Worm (Caenorhabditis elegans) whole organism, L3 larva: ENCODE results near the gene lon-2.

Source experiments
- R02D3.7 ChIP-seq: fragments of 150-350 bp; optimal IDR thresholded peaks from 2 replicates; lab custom pipeline; 2014; ENCODE audit warnings: missing biosample characterization, missing genetic modification characterization
- ZK546.5 ChIP-seq: sonication (generic microtip); optimal IDR thresholded peaks from 2 replicates; lab custom pipeline; 2017; ENCODE audit warnings: missing biosample characterization, missing genetic modification characterization
- aly-2 ChIP-seq: fragments of 150-350 bp; optimal IDR thresholded peaks from 2 replicates; lab custom pipeline; 2014; ENCODE audit warnings: missing biosample characterization, missing genetic modification characterization
- ama-1 ChIP-seq: fragments of 150-350 bp; optimal IDR thresholded peaks from 2 replicates; lab custom pipeline; 2018
- ceh-16 ChIP-seq: sonication (generic microtip); optimal IDR thresholded peaks from 2 replicates; lab custom pipeline; 2017; ENCODE audit warnings: missing biosample characterization, missing genetic modification characterization
- ceh-28 ChIP-seq: fragments of 150-350 bp; optimal IDR thresholded peaks from 2 replicates; lab custom pipeline; 2014; ENCODE audit warnings: missing biosample characterization, missing genetic modification reagents, missing genetic modification characterization
- ceh-82 ChIP-seq: fragments of 150-350 bp; optimal IDR thresholded peaks from 2 replicates; lab custom pipeline; 2014; ENCODE audit warnings: missing biosample characterization, missing genetic modification characterization
- ceh-9 ChIP-seq: sonication (generic microtip); optimal IDR thresholded peaks from 2 replicates; lab custom pipeline; 2018; ENCODE audit warnings: missing biosample characterization, missing genetic modification characterization
- daf-12 ChIP-seq: fragments of 150-350 bp; optimal IDR thresholded peaks from 2 replicates; lab custom pipeline; 2014; ENCODE audit warnings: missing biosample characterization, missing genetic modification reagents, missing genetic modification characterization
- egl-27 ChIP-seq: sonication (generic microtip); optimal IDR thresholded peaks from 4 replicates; lab custom pipeline; 2017; ENCODE audit warnings: missing biosample characterization, missing genetic modification reagents, missing genetic modification characterization
- egl-5 ChIP-seq: fragments of 150-350 bp; optimal IDR thresholded peaks from 2 replicates; lab custom pipeline; 2017; ENCODE audit warnings: missing biosample characterization, missing genetic modification reagents, missing genetic modification characterization, inconsistent platforms
- elt-1 ChIP-seq: fragments of 150-350 bp; optimal IDR thresholded peaks from 2 replicates; lab custom pipeline; 2014; ENCODE audit warnings: missing biosample characterization, missing genetic modification characterization
- elt-2 ChIP-seq: sonication (generic microtip); optimal IDR thresholded peaks from 2 replicates; lab custom pipeline; 2016; ENCODE audit warnings: missing genetic modification reagents, mild to moderate bottlenecking, missing genetic modification characterization, missing compliant biosample characterization
- elt-3 ChIP-seq, 3 experiments: fragments of 150-350 bp in 1 of 3; sonication (generic microtip) in 2 of 3; optimal IDR thresholded peaks; 2 replicates in 2 of 3; 4 replicates in 1 of 3; lab custom pipeline; 2014 to 2017; ENCODE audit warnings: missing biosample characterization in 3 of 3, missing genetic modification characterization in 3 of 3
- eor-1 ChIP-seq, 2 experiments: fragments of 150-350 bp; optimal IDR thresholded peaks; 2 replicates each; lab custom pipeline; 2014 to 2018; ENCODE audit warnings: missing biosample characterization in 2 of 2, missing genetic modification characterization in 2 of 2
- fkh-10 ChIP-seq: sonication (generic microtip); optimal IDR thresholded peaks from 2 replicates; lab custom pipeline; 2017; ENCODE audit warnings: missing biosample characterization, missing genetic modification reagents, missing genetic modification characterization
- fkh-2 ChIP-seq: fragments of 150-350 bp; optimal IDR thresholded peaks from 2 replicates; lab custom pipeline; 2014; ENCODE audit warnings: missing biosample characterization, missing genetic modification reagents, missing genetic modification characterization
- fos-1 ChIP-seq: fragments of 150-350 bp; optimal IDR thresholded peaks from 2 replicates; lab custom pipeline; 2014; ENCODE audit warnings: missing biosample characterization, missing genetic modification characterization
- hmg-11 ChIP-seq: sonication (generic microtip); optimal IDR thresholded peaks from 2 replicates; lab custom pipeline; 2016; ENCODE audit warnings: missing genetic modification characterization, missing compliant biosample characterization
- jun-1 ChIP-seq: fragments of 150-350 bp; optimal IDR thresholded peaks from 2 replicates; lab custom pipeline; 2014; ENCODE audit warnings: missing biosample characterization, missing genetic modification reagents, missing genetic modification characterization
- lin-15B ChIP-seq: fragments of 150-350 bp; optimal IDR thresholded peaks from 2 replicates; lab custom pipeline; 2014; ENCODE audit warnings: missing biosample characterization, missing genetic modification characterization
- lin-39 ChIP-seq: fragments of 150-350 bp; optimal IDR thresholded peaks from 2 replicates; lab custom pipeline; 2018; ENCODE audit warnings: missing biosample characterization, missing genetic modification reagents, missing genetic modification characterization
- lsy-12 ChIP-seq: sonication (generic microtip); optimal IDR thresholded peaks from 2 replicates; lab custom pipeline; 2016; ENCODE audit warnings: mild to moderate bottlenecking, missing genetic modification characterization, missing compliant biosample characterization
- mdl-1 ChIP-seq: fragments of 150-350 bp; optimal IDR thresholded peaks from 2 replicates; lab custom pipeline; 2014; ENCODE audit warnings: missing biosample characterization, missing genetic modification characterization
- mml-1 ChIP-seq: fragments of 150-350 bp; sonication (generic microtip); optimal IDR thresholded peaks from 3 replicates; lab custom pipeline; 2014; ENCODE audit warnings: missing biosample characterization, missing genetic modification characterization
- nfya-1 ChIP-seq: sonication (generic microtip); optimal IDR thresholded peaks from 2 replicates; lab custom pipeline; 2017; ENCODE audit warnings: missing genetic modification characterization, mild to moderate bottlenecking, missing compliant biosample characterization, antibody characterized with exemption, moderate library complexity; ENCODE audit not compliant: insufficient read depth
- nhr-11 ChIP-seq: fragments of 150-350 bp; optimal IDR thresholded peaks from 2 replicates; lab custom pipeline; 2014; ENCODE audit warnings: missing biosample characterization, missing genetic modification characterization
- nhr-12 ChIP-seq: fragments of 150-350 bp; optimal IDR thresholded peaks from 2 replicates; lab custom pipeline; 2014; ENCODE audit warnings: missing biosample characterization, missing genetic modification characterization
- nhr-23 ChIP-seq: fragments of 150-350 bp; optimal IDR thresholded peaks from 2 replicates; lab custom pipeline; 2014; ENCODE audit warnings: missing biosample characterization, missing genetic modification reagents, missing genetic modification characterization
- nhr-237 ChIP-seq: fragments of 150-350 bp; optimal IDR thresholded peaks from 2 replicates; lab custom pipeline; 2014; ENCODE audit warnings: missing biosample characterization, missing genetic modification characterization
- nhr-25 ChIP-seq: sonication (generic microtip); optimal IDR thresholded peaks from 2 replicates; lab custom pipeline; 2017; ENCODE audit warnings: missing biosample characterization, missing genetic modification characterization
- nhr-28 ChIP-seq: fragments of 150-350 bp; optimal IDR thresholded peaks from 2 replicates; lab custom pipeline; 2014; ENCODE audit warnings: missing biosample characterization, missing genetic modification characterization
- nhr-43 ChIP-seq: sonication (generic microtip); optimal IDR thresholded peaks from 2 replicates; lab custom pipeline; 2016; ENCODE audit warnings: mild to moderate bottlenecking, missing genetic modification characterization, missing compliant biosample characterization; ENCODE audit not compliant: poor library complexity, severe bottlenecking
- nhr-67 ChIP-seq: fragments of 150-350 bp; optimal IDR thresholded peaks from 2 replicates; lab custom pipeline; 2014; ENCODE audit warnings: missing biosample characterization, missing genetic modification characterization
- nhr-76 ChIP-seq: fragments of 150-350 bp; sonication (generic microtip); optimal IDR thresholded peaks from 5 replicates; lab custom pipeline; 2014; ENCODE audit warnings: missing biosample characterization, missing genetic modification characterization
- nhr-77 ChIP-seq: fragments of 150-350 bp; optimal IDR thresholded peaks from 2 replicates; lab custom pipeline; 2014; ENCODE audit warnings: missing biosample characterization, missing genetic modification characterization
- pha-4 ChIP-seq: fragments of 150-350 bp; optimal IDR thresholded peaks from 2 replicates; lab custom pipeline; 2014; ENCODE audit warnings: missing biosample characterization, missing genetic modification reagents, missing genetic modification characterization
- pqm-1 ChIP-seq: fragments of 150-350 bp; optimal IDR thresholded peaks from 2 replicates; lab custom pipeline; 2017; ENCODE audit warnings: missing biosample characterization, missing genetic modification characterization, inconsistent platforms
- sea-2 ChIP-seq: fragments of 150-350 bp; sonication (generic microtip); optimal IDR thresholded peaks from 4 replicates; lab custom pipeline; 2014; ENCODE audit warnings: missing biosample characterization, missing genetic modification reagents, missing genetic modification characterization
- skn-1 ChIP-seq: fragments of 150-350 bp; optimal IDR thresholded peaks from 2 replicates; lab custom pipeline; 2014; ENCODE audit warnings: missing biosample characterization, missing genetic modification characterization
- snpc-4 ChIP-seq: fragments of 150-350 bp; optimal IDR thresholded peaks from 2 replicates; lab custom pipeline; 2014; ENCODE audit warnings: missing biosample characterization, missing genetic modification characterization
- tbx-2 ChIP-seq: sonication (generic microtip); optimal IDR thresholded peaks from 2 replicates; lab custom pipeline; 2016; ENCODE audit warnings: mild to moderate bottlenecking, missing genetic modification characterization, missing compliant biosample characterization
- unc-39 ChIP-seq: sonication (generic microtip); optimal IDR thresholded peaks from 4 replicates; lab custom pipeline; 2017; ENCODE audit warnings: missing biosample characterization, missing genetic modification characterization
- unc-62 ChIP-seq: fragments of 150-350 bp; sonication (generic microtip); optimal IDR thresholded peaks from 4 replicates; lab custom pipeline; 2014; ENCODE audit warnings: missing biosample characterization, missing genetic modification reagents, missing genetic modification characterization
- zag-1 ChIP-seq: fragments of 150-350 bp; optimal IDR thresholded peaks from 2 replicates; lab custom pipeline; 2014; ENCODE audit warnings: missing biosample characterization, missing genetic modification characterization
- ztf-11 ChIP-seq: fragments of 150-350 bp; optimal IDR thresholded peaks from 2 replicates; lab custom pipeline; 2014; ENCODE audit warnings: missing biosample characterization, missing genetic modification characterization
- ztf-4 ChIP-seq: fragments of 150-350 bp; optimal IDR thresholded peaks from 2 replicates; lab custom pipeline; 2014; ENCODE audit warnings: missing biosample characterization, missing genetic modification characterization

Gene lon-2

DNA sequence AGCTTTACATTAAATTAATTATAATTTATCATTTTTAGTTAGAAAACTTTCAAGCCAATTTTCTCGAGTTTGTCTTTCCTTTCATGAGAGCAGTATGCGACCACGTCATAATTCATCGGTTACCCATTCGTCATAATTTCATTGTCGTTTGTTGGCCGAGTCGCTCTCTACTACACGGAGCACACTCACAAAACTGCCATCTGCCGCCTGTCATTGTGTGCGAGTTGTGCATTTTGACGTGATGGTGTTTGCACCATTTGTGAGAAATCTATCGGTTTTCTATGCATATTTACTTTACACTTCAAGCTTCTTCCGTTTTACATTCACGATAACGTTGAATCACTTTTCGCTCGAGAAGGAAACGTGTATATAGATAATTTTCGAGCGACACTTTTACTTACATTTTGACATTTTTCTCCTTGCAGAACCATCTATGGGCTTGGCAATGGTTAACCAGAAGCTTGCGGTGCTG lies 42.1 kb downstream of the lon-2 start, which contains the start of gene dhhc-10:
Gene dhhc-10, plus strand, starts transcription at position 422 of the 472 bp plus-strand sequence.
- peak; percentile 5 for TF ChIP-seq lin-39 (tag; lab: Kevin White, UChicago)
- TF ChIP-seq ceh-9 (tag; lab: Kevin White, UChicago): no peak
- no peak for TF ChIP-seq nhr-28 (tag; lab: Kevin White, UChicago)
- TF ChIP-seq sea-2 (GFP tag; lab: Kevin White, UChicago): no peak
- TF ChIP-seq mml-1 (tag; lab: Kevin White, UChicago): no peak
- TF ChIP-seq fos-1 (tag; lab: Kevin White, UChicago): no peak
- peak; percentile 32 for TF ChIP-seq lsy-12 (tag; lab: Kevin White, UChicago)
- peak; percentile 62 for TF ChIP-seq pqm-1 (tag; lab: Kevin White, UChicago)
- TF ChIP-seq nhr-237 (tag; lab: Kevin White, UChicago): no peak
- no peak for TF ChIP-seq nhr-67 (tag; lab: Kevin White, UChicago)
- no peak for TF ChIP-seq unc-62 (GFP tag; lab: Kevin White, UChicago)
- TF ChIP-seq R02D3.7: no peak
- TF ChIP-seq aly-2 (tag; lab: Kevin White, UChicago): no peak
- peak; percentile 17 for TF ChIP-seq hmg-11
- no peak for TF ChIP-seq ama-1 (lab: Kevin White, UChicago)
- no peak for TF ChIP-seq nhr-25
- peak; percentile 27 for TF ChIP-seq snpc-4
- TF ChIP-seq nhr-23 (tag; lab: Kevin White, UChicago): no peak
- TF ChIP-seq ZK546.5 (tag; lab: Kevin White, UChicago): no peak
- no peak for TF ChIP-seq mdl-1
- no peak for TF ChIP-seq fkh-2 (tag; lab: Kevin White, UChicago)
- TF ChIP-seq nhr-11 (tag; lab: Kevin White, UChicago): no peak
- peak; percentile 41 for TF ChIP-seq lin-15B
- TF ChIP-seq elt-2 (tag; lab: Kevin White, UChicago): peak; percentile 88
- TF ChIP-seq ztf-11 (tag; lab: Kevin White, UChicago): no peak
- no peak for TF ChIP-seq unc-39 (tag; lab: Kevin White, UChicago)
- TF ChIP-seq nhr-43: peak; percentile 3
- no peak for TF ChIP-seq egl-5 (tag; lab: Kevin White, UChicago)
- no peak for TF ChIP-seq elt-3 (tag; optimal IDR thresholded peaks at IDR 0.05; lab: Kevin White, UChicago)
- TF ChIP-seq tbx-2: no peak
- no peak for TF ChIP-seq ceh-28
- TF ChIP-seq ztf-4 (tag; lab: Kevin White, UChicago): no peak
- TF ChIP-seq jun-1 (tag; lab: Kevin White, UChicago): peak; percentile 61
- no peak for TF ChIP-seq nhr-12
- TF ChIP-seq nfya-1 (tag; lab: Kevin White, UChicago): peak; percentile 48
- TF ChIP-seq ceh-82 (tag; lab: Kevin White, UChicago): no peak
- TF ChIP-seq pha-4 (tag; lab: Kevin White, UChicago): peak; percentile 93
- no peak for TF ChIP-seq daf-12
- no peak for TF ChIP-seq nhr-77
- TF ChIP-seq elt-1 (tag; lab: Kevin White, UChicago): no peak
- TF ChIP-seq eor-1 (tag; optimal IDR thresholded peaks at IDR 0.05; lab: Kevin White, UChicago): no peak
- no peak for TF ChIP-seq fkh-10 (GFP tag; lab: Kevin White, UChicago)
- TF ChIP-seq ceh-16 (tag; lab: Kevin White, UChicago): no peak
- no peak for TF ChIP-seq zag-1 (tag; lab: Kevin White, UChicago)
- TF ChIP-seq egl-27: no peak
- no peak for TF ChIP-seq nhr-76 (tag; lab: Kevin White, UChicago)
- peak; percentile 52 for TF ChIP-seq skn-1 (tag; lab: Kevin White, UChicago)
